Worm (Caenorhabditis elegans) whole organism, L3 larva: Measurements from ENCODE around the gene col-93.

Experiments
- R02D3.7 ChIP-seq: fragments of 150-350 bp; optimal IDR thresholded peaks from 2 replicates; lab custom pipeline; 2014; ENCODE audit warnings: missing biosample characterization, missing genetic modification characterization
- aly-2 ChIP-seq: fragments of 150-350 bp; optimal IDR thresholded peaks from 2 replicates; lab custom pipeline; 2014; ENCODE audit warnings: missing biosample characterization, missing genetic modification characterization
- ceh-28 ChIP-seq: fragments of 150-350 bp; optimal IDR thresholded peaks from 2 replicates; lab custom pipeline; 2014; ENCODE audit warnings: missing biosample characterization, missing genetic modification reagents, missing genetic modification characterization
- elt-3 ChIP-seq, 3 experiments: fragments of 150-350 bp in 1 of 3; sonication (generic microtip) in 2 of 3; optimal IDR thresholded peaks; 2 replicates in 2 of 3; 4 replicates in 1 of 3; lab custom pipeline; 2014 to 2017; ENCODE audit warnings: missing biosample characterization in 3 of 3, missing genetic modification characterization in 3 of 3
- fkh-10 ChIP-seq: sonication (generic microtip); optimal IDR thresholded peaks from 2 replicates; lab custom pipeline; 2017; ENCODE audit warnings: missing biosample characterization, missing genetic modification reagents, missing genetic modification characterization
- mdl-1 ChIP-seq: fragments of 150-350 bp; optimal IDR thresholded peaks from 2 replicates; lab custom pipeline; 2014; ENCODE audit warnings: missing biosample characterization, missing genetic modification characterization
- nhr-12 ChIP-seq: fragments of 150-350 bp; optimal IDR thresholded peaks from 2 replicates; lab custom pipeline; 2014; ENCODE audit warnings: missing biosample characterization, missing genetic modification characterization
- nhr-237 ChIP-seq: fragments of 150-350 bp; optimal IDR thresholded peaks from 2 replicates; lab custom pipeline; 2014; ENCODE audit warnings: missing biosample characterization, missing genetic modification characterization
- nhr-43 ChIP-seq: sonication (generic microtip); optimal IDR thresholded peaks from 2 replicates; lab custom pipeline; 2016; ENCODE audit warnings: mild to moderate bottlenecking, missing genetic modification characterization, missing compliant biosample characterization; ENCODE audit not compliant: poor library complexity, severe bottlenecking
- nhr-76 ChIP-seq: fragments of 150-350 bp; sonication (generic microtip); optimal IDR thresholded peaks from 5 replicates; lab custom pipeline; 2014; ENCODE audit warnings: missing biosample characterization, missing genetic modification characterization
- pha-4 ChIP-seq: fragments of 150-350 bp; optimal IDR thresholded peaks from 2 replicates; lab custom pipeline; 2014; ENCODE audit warnings: missing biosample characterization, missing genetic modification reagents, missing genetic modification characterization
- unc-62 ChIP-seq: fragments of 150-350 bp; sonication (generic microtip); optimal IDR thresholded peaks from 4 replicates; lab custom pipeline; 2014; ENCODE audit warnings: missing biosample characterization, missing genetic modification reagents, missing genetic modification characterization
- ztf-11 ChIP-seq: fragments of 150-350 bp; optimal IDR thresholded peaks from 2 replicates; lab custom pipeline; 2014; ENCODE audit warnings: missing biosample characterization, missing genetic modification characterization

DNA sequence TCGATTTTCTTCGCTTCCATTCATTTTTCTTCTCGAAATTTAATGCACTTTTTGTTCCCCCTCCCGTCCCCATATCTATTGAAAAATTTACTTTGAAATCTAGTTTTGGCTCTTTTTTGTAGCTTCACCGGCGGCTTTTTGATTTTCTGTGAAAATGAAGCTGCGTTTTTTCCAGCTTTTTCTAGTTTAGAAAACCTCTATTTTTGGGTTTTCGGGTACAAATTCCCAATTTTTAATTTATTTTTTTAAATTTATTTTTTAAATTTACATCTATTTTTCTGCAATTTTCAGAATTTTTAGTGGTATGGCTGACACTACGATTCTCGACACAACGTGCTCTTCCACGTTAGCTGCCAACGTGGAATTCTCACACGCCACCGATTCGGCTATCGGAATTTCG lies 38.3 kb downstream of the col-93 start, which contains the start of gene strd-1:
- TF ChIP-seq aly-2 (tag; lab: Kevin White, UChicago) (no peak), ztf-11 (tag; lab: Kevin White, UChicago) (no peak), nhr-237 (tag; lab: Kevin White, UChicago) (no peak), unc-62 (GFP tag; lab: Kevin White, UChicago) (no peak), nhr-12 (no peak), pha-4 (tag; lab: Kevin White, UChicago) (no peak), nhr-76 (tag; lab: Kevin White, UChicago) (no peak), ceh-28 (no peak), elt-3 (tag; optimal IDR thresholded peaks at IDR 0.05; lab: Kevin White, UChicago) (no peak), R02D3.7 (no peak), fkh-10 (GFP tag; lab: Kevin White, UChicago) (no peak), nhr-43 (tag; lab: Kevin White, UChicago) (no peak), mdl-1 (tag; lab: Kevin White, UChicago) (no peak)
